Worm (Caenorhabditis elegans): ENCODE data around the gene clec-148.

- TF ChIP-seq ces-1 (GFP tag; optimal IDR thresholded peaks at IDR 0.05), result no peak
- TF ChIP-seq nhr-237 (tag; optimal IDR thresholded peaks at IDR 0.05), result no peak
Observed at ce11 chrIII:147570-148076, 28.0 kb downstream of the clec-148 start, which contains the start of gene sqst-5.

Measured in whole organism, mixed stage, embryonic.